Worm (Caenorhabditis elegans) whole organism, midembryonic: ENCODE data around the gene sri-39.

Experiments
- T22C8.4 ChIP-seq: fragments of 200-800 bp; sonication (Bioruptor generic); IDR thresholded peaks from 2 replicates; pipeline ENCODE4 v1.3.6; 2022; ENCODE audit warnings: missing genetic modification characterization, missing compliant biosample characterization
- cog-1 ChIP-seq: sonication (generic microtip); optimal IDR thresholded peaks from 2 replicates; lab custom pipeline; 2016; ENCODE audit warnings: missing genetic modification characterization, missing compliant biosample characterization
- flt-1 ChIP-seq: fragments of 200-800 bp; sonication (Bioruptor generic); IDR thresholded peaks from 2 replicates; pipeline ENCODE4 v1.3.6; 2022; ENCODE audit warnings: missing genetic modification characterization, missing compliant biosample characterization
- klf-2 ChIP-seq: fragments of 200-800 bp; sonication (Bioruptor generic); conservative IDR thresholded peaks from 2 replicates; pipeline ENCODE4 v1.3.6; 2022; ENCODE audit warnings: missing genetic modification reagents, missing genetic modification characterization, missing compliant biosample characterization
- med-1 ChIP-seq: sonication (generic microtip); optimal IDR thresholded peaks from 2 replicates; lab custom pipeline; 2017; ENCODE audit warnings: missing genetic modification characterization, mild to moderate bottlenecking, missing compliant biosample characterization, antibody characterized with exemption, missing genetic modification reagents; ENCODE audit not compliant: insufficient read depth
- ref-1 ChIP-seq: fragments of 200-800 bp; sonication (Bioruptor generic); conservative IDR thresholded peaks from 2 replicates; pipeline ENCODE4 v1.3.6; 2022; ENCODE audit warnings: missing genetic modification reagents, missing genetic modification characterization, missing compliant biosample characterization
- tab-1 ChIP-seq: fragments of 200-800 bp; sonication (Bioruptor generic); IDR thresholded peaks from 2 replicates; pipeline ENCODE4 v1.3.6; 2022; ENCODE audit warnings: missing genetic modification characterization, missing compliant biosample characterization
- ztf-23 ChIP-seq: fragments of 200-800 bp; sonication (Bioruptor generic); IDR thresholded peaks from 2 replicates; pipeline ENCODE4 v1.3.6; 2022; ENCODE audit warnings: missing genetic modification reagents, missing genetic modification characterization, missing compliant biosample characterization
- ztf-29 ChIP-seq: fragments of 200-800 bp; sonication (Bioruptor generic); IDR thresholded peaks from 2 replicates; pipeline ENCODE4 v1.3.6; 2022; ENCODE audit warnings: missing genetic modification reagents, missing genetic modification characterization, missing compliant biosample characterization

- TF ChIP-seq cog-1 (tag; lab: Kevin White, UChicago) (no peak), med-1 (GFP tag; lab: Kevin White, UChicago) (no peak), T22C8.4 (no peak), flt-1 (no peak), ztf-23 (GFP tag; lab: Robert Waterston, UW) (no peak), tab-1 (no peak), klf-2 (GFP tag; lab: Robert Waterston, UW) (no peak), ref-1 (GFP tag; lab: Robert Waterston, UW) (no peak), ztf-29 (no peak)
Observed at ce11 chrII:2538194-2538593, 49.1 kb upstream of the sri-39 start, which contains the start of gene K02F6.4.
